Fruit fly (Drosophila melanogaster) whole organism, wandering third instar larva: ENCODE results near the gene CG10646.

Experiments
- Abd-B ChIP-seq: fragments of >200 bp; optimal IDR thresholded peaks from 2 replicates; lab custom pipeline; 2017; ENCODE audit warnings: missing biosample characterization, missing genetic modification characterization
- CG32264 ChIP-seq: fragments of 200-800 bp; sonication (Bioruptor generic); optimal IDR thresholded peaks from 2 replicates; lab custom pipeline; 2016; ENCODE audit warnings: missing biosample characterization, missing genetic modification characterization
- CG9705 ChIP-seq: fragments of 200-800 bp; sonication (Bioruptor generic); optimal IDR thresholded peaks from 2 replicates; lab custom pipeline; 2018; ENCODE audit warnings: missing biosample characterization, mild to moderate bottlenecking, missing genetic modification characterization
- CrebA ChIP-seq: fragments of 200-800 bp; sonication (Bioruptor generic); optimal IDR thresholded peaks from 2 replicates; lab custom pipeline; 2016; ENCODE audit warnings: missing biosample characterization, mild to moderate bottlenecking, missing genetic modification characterization, borderline replicate concordance
- Dfd ChIP-seq: fragments of >200 bp; optimal IDR thresholded peaks from 2 replicates; lab custom pipeline; 2017; ENCODE audit warnings: missing biosample characterization, missing genetic modification characterization
- Dif ChIP-seq: fragments of 200-275, 200-300 bp; sonication (Bioruptor generic); optimal IDR thresholded peaks from 2 replicates; lab custom pipeline; 2018; ENCODE audit warnings: missing biosample characterization, missing genetic modification characterization; ENCODE audit not compliant: partially characterized antibody
- GATAd ChIP-seq: sonication (Bioruptor generic); optimal IDR thresholded peaks from 2 replicates; lab custom pipeline; 2016; ENCODE audit warnings: missing biosample characterization, missing genetic modification characterization
- HLH106 ChIP-seq: fragments of 200-800 bp; optimal IDR thresholded peaks from 3 replicates; lab custom pipeline; 2019; ENCODE audit warnings: missing biosample characterization, mild to moderate bottlenecking, missing genetic modification characterization, moderate library complexity
- Hnf4 ChIP-seq: fragments of 200-800 bp; sonication (Bioruptor generic); optimal IDR thresholded peaks from 2 replicates; lab custom pipeline; 2016; ENCODE audit warnings: missing biosample characterization, mild to moderate bottlenecking, missing genetic modification characterization
- Hr78 ChIP-seq: fragments of >200 bp; optimal IDR thresholded peaks from 2 replicates; lab custom pipeline; 2017; ENCODE audit warnings: missing biosample characterization, missing genetic modification characterization
- Hr83 ChIP-seq: fragments of 200-300 bp; sonication (Bioruptor generic); optimal IDR thresholded peaks from 2 replicates; lab custom pipeline; 2016; ENCODE audit warnings: missing biosample characterization, mild to moderate bottlenecking, missing genetic modification characterization, moderate library complexity; ENCODE audit not compliant: poor library complexity, severe bottlenecking
- Jra ChIP-seq: sonication (Bioruptor generic); optimal IDR thresholded peaks from 2 replicates; lab custom pipeline; 2016; ENCODE audit warnings: missing biosample characterization, missing genetic modification characterization
- Mio ChIP-seq: sonication (Bioruptor generic); optimal IDR thresholded peaks from 2 replicates; lab custom pipeline; 2016; ENCODE audit warnings: missing biosample characterization, missing genetic modification characterization
- Myc ChIP-seq: fragments of >200 bp; optimal IDR thresholded peaks from 2 replicates; lab custom pipeline; 2017
- N ChIP-seq: fragments of >200 bp; optimal IDR thresholded peaks from 2 replicates; lab custom pipeline; 2018; ENCODE audit warnings: missing biosample characterization, missing external identifiers, missing genetic modification characterization
- Rel ChIP-seq, 2 experiments: fragments of 200-800 bp; sonication (Bioruptor generic) in 1 of 2; optimal IDR thresholded peaks; 2 replicates in 1 of 2; 3 replicates in 1 of 2; lab custom pipeline; 2016 to 2019; ENCODE audit warnings: mild to moderate bottlenecking in 2 of 2, missing biosample characterization in 2 of 2, missing genetic modification characterization in 2 of 2, moderate library complexity in 1 of 2
- Sp1 ChIP-seq: fragments of 200-800 bp; sonication (Bioruptor generic); optimal IDR thresholded peaks from 3 replicates; lab custom pipeline; 2019; ENCODE audit warnings: missing biosample characterization, mild to moderate bottlenecking, missing genetic modification characterization, moderate library complexity
- Vsx2 ChIP-seq: fragments of 200-300, 225-300 bp; sonication (Bioruptor generic); optimal IDR thresholded peaks from 2 replicates; lab custom pipeline; 2018; ENCODE audit warnings: missing biosample characterization, missing genetic modification characterization; ENCODE audit not compliant: partially characterized antibody
- brk ChIP-seq: fragments of 200-800 bp; sonication (Bioruptor generic); optimal IDR thresholded peaks from 2 replicates; lab custom pipeline; 2016; ENCODE audit warnings: missing biosample characterization, mild to moderate bottlenecking, missing genetic modification characterization
- dl ChIP-seq, 2 experiments: fragments of 175-275, 200-275 bp in 1 of 2; fragments of 200-275 bp in 1 of 2; sonication (Bioruptor generic); optimal IDR thresholded peaks; lab custom pipeline; 2018; ENCODE audit warnings: mild to moderate bottlenecking in 2 of 2, missing biosample characterization in 2 of 2, missing genetic modification characterization in 2 of 2, moderate library complexity in 2 of 2; ENCODE audit not compliant: partially characterized antibody in 2 of 2, insufficient read depth in 1 of 2
- dmrt93B ChIP-seq: fragments of 200-800 bp; sonication (Bioruptor generic); optimal IDR thresholded peaks from 2 replicates; lab custom pipeline; 2018; ENCODE audit warnings: missing biosample characterization, mild to moderate bottlenecking, missing genetic modification characterization
- dsf ChIP-seq: sonication (Bioruptor generic); optimal IDR thresholded peaks from 2 replicates; lab custom pipeline; 2016; ENCODE audit warnings: missing biosample characterization, missing genetic modification characterization, borderline replicate concordance
- foxo ChIP-seq, 2 experiments: fragments of 200-800 bp; sonication (Bioruptor generic); optimal IDR thresholded peaks; 2 replicates in 1 of 2; 3 replicates in 1 of 2; lab custom pipeline; 2016 to 2017; ENCODE audit warnings: missing biosample characterization in 2 of 2, missing genetic modification characterization in 2 of 2
- fru ChIP-seq: fragments of 200-800 bp; sonication (Bioruptor generic); optimal IDR thresholded peaks from 3 replicates; lab custom pipeline; 2016; ENCODE audit warnings: missing biosample characterization, mild to moderate bottlenecking, missing genetic modification characterization
- h ChIP-seq: fragments of 200-800 bp; sonication (Bioruptor generic); optimal IDR thresholded peaks from 3 replicates; lab custom pipeline; 2016; ENCODE audit warnings: missing biosample characterization, mild to moderate bottlenecking, missing genetic modification characterization
- lola ChIP-seq: fragments of >200 bp; optimal IDR thresholded peaks from 2 replicates; lab custom pipeline; 2017; ENCODE audit warnings: missing biosample characterization, missing genetic modification characterization
- pan ChIP-seq: fragments of >200 bp; optimal IDR thresholded peaks from 2 replicates; lab custom pipeline; 2017
- psq ChIP-seq: fragments of 200-800 bp; sonication (Bioruptor generic); optimal IDR thresholded peaks from 3 replicates; lab custom pipeline; 2017; ENCODE audit warnings: missing biosample characterization, mild to moderate bottlenecking, missing genetic modification characterization, moderate library complexity
- rgr ChIP-seq: fragments of 200-800 bp; sonication (Bioruptor generic); optimal IDR thresholded peaks from 3 replicates; lab custom pipeline; 2016; ENCODE audit warnings: missing biosample characterization, mild to moderate bottlenecking, missing genetic modification characterization
- sage ChIP-seq: fragments of 200-800 bp; sonication (Bioruptor generic); optimal IDR thresholded peaks from 2 replicates; lab custom pipeline; 2016; ENCODE audit warnings: missing biosample characterization, mild to moderate bottlenecking, missing genetic modification characterization
- sv ChIP-seq: fragments of 200-800 bp; sonication (Bioruptor generic); optimal IDR thresholded peaks from 3 replicates; lab custom pipeline; 2016; ENCODE audit warnings: missing biosample characterization, missing genetic modification characterization
- tai ChIP-seq: sonication (Bioruptor generic); optimal IDR thresholded peaks from 2 replicates; lab custom pipeline; 2016; ENCODE audit warnings: missing biosample characterization, missing genetic modification characterization
- usp ChIP-seq: fragments of >200 bp; optimal IDR thresholded peaks from 2 replicates; lab custom pipeline; 2017; ENCODE audit warnings: missing biosample characterization, missing genetic modification characterization
- woc ChIP-seq: sonication (Bioruptor generic); optimal IDR thresholded peaks from 2 replicates; lab custom pipeline; 2016; ENCODE audit warnings: missing biosample characterization, mild to moderate bottlenecking, missing genetic modification characterization

CG10646 gene

dm6 chr3L:12490418-12491035 is 13.2 kb downstream of the CG10646 start, which contains the start of gene CG10660 (continued):
- TF ChIP-seq Mio (peak; percentile 75), CG9705 (GFP tag; lab: Kevin White, UChicago) (peak; percentile 43), GATAd (peak; percentile 37), fru (GFP tag; lab: Kevin White, UChicago) (peak; percentile 95), usp (GFP tag; lab: Kevin White, UChicago) (no peak), h (peak; percentile 94), Hr78 (GFP tag; lab: Kevin White, UChicago) (no peak), brk (GFP tag; lab: Kevin White, UChicago) (peak; percentile 91), Vsx2 (GFP tag; lab: Kevin White, UChicago) (no peak)

- no peak for TF ChIP-seq psq
- peak; percentile 50 for TF ChIP-seq Rel (GFP tag; optimal IDR thresholded peaks at IDR 0.05; lab: Kevin White, UChicago)
- no peak for TF ChIP-seq Rel (tag; optimal IDR thresholded peaks at IDR 0.05; lab: Kevin White, UChicago)
- peak; percentile 96 for TF ChIP-seq Dif (GFP tag; lab: Kevin White, UChicago)
- TF ChIP-seq tai (GFP tag; lab: Kevin White, UChicago), result no peak
- TF ChIP-seq lola (GFP tag; lab: Kevin White, UChicago), result no peak
- TF ChIP-seq foxo (GFP tag; optimal IDR thresholded peaks at IDR 0.05; lab: Kevin White, UChicago), result no peak
- TF ChIP-seq Vsx2 (GFP tag; lab: Kevin White, UChicago), result peak; percentile 80
- TF ChIP-seq Hr83 (GFP tag; lab: Kevin White, UChicago), result peak; percentile 61
- TF ChIP-seq CrebA, result peak; percentile 51
- no peak for TF ChIP-seq h
- TF ChIP-seq dl (GFP tag; optimal IDR thresholded peaks at IDR 0.05; lab: Kevin White, UChicago; ENCODE audit: insufficient read depth in 1 of 2, partially characterized antibody in 2 of 2), result peak; percentile 83 to 93
These were observed 13.7 kb downstream of the CG10646 start for dm6 chr3L:12489952-12490351.

- TF ChIP-seq Sp1 (GFP tag; lab: Kevin White, UChicago) (no peak), CG32264 (GFP tag; lab: Kevin White, UChicago) (no peak), HLH106 (tag; lab: Kevin White, UChicago) (no peak), Hr83 (GFP tag; lab: Kevin White, UChicago) (no peak), Dfd (no peak), Vsx2 (GFP tag; lab: Kevin White, UChicago) (no peak), woc (GFP tag; lab: Kevin White, UChicago) (no peak), N (no peak), Jra (no peak), Mio (no peak), rgr (GFP tag; lab: Kevin White, UChicago) (no peak)
These were observed 17.5 kb downstream of the CG10646 start for dm6 chr3L:12486175-12486574.

dm6 chr3L:12484948-12485347 is 18.7 kb downstream of the CG10646 start, which contains the start of gene CG10663:
Gene CG10663, minus strand, starts transcription at chr3L:12485035.
- TF ChIP-seq Hnf4 (GFP tag; lab: Kevin White, UChicago) (no peak), Myc (lab: Kevin White, UChicago) (no peak), pan (lab: Kevin White, UChicago) (no peak), psq (no peak), fru (GFP tag; lab: Kevin White, UChicago) (no peak), Dif (GFP tag; lab: Kevin White, UChicago) (no peak), rgr (GFP tag; lab: Kevin White, UChicago) (no peak), dmrt93B (no peak), sage (GFP tag; lab: Kevin White, UChicago) (no peak)

- TF ChIP-seq psq, result no peak
- TF ChIP-seq sage (GFP tag; lab: Kevin White, UChicago), result no peak
- TF ChIP-seq dmrt93B, result no peak
- no peak for TF ChIP-seq dsf (GFP tag; lab: Kevin White, UChicago)
- no peak for TF ChIP-seq Dif (GFP tag; lab: Kevin White, UChicago)
- TF ChIP-seq Dfd, result no peak
- no peak for TF ChIP-seq Abd-B (GFP tag; lab: Kevin White, UChicago)
- TF ChIP-seq Rel (GFP tag; optimal IDR thresholded peaks at IDR 0.05; lab: Kevin White, UChicago), result no peak
- TF ChIP-seq Rel (tag; optimal IDR thresholded peaks at IDR 0.05; lab: Kevin White, UChicago), result no peak
- no peak for TF ChIP-seq usp (GFP tag; lab: Kevin White, UChicago)
- no peak for TF ChIP-seq rgr (GFP tag; lab: Kevin White, UChicago)
- no peak for TF ChIP-seq sv (GFP tag; lab: Kevin White, UChicago)
- no peak for TF ChIP-seq h
- no peak for TF ChIP-seq foxo (GFP tag; optimal IDR thresholded peaks at IDR 0.05; lab: Kevin White, UChicago)
- TF ChIP-seq Jra, result no peak
- TF ChIP-seq Myc (lab: Kevin White, UChicago), result no peak
- TF ChIP-seq CrebA, result no peak
These were observed 19.2 kb downstream of the CG10646 start for dm6 chr3L:12484464-12484863.
